Worm (Caenorhabditis elegans): ENCODE data around the gene C04F5.9.

DNA sequence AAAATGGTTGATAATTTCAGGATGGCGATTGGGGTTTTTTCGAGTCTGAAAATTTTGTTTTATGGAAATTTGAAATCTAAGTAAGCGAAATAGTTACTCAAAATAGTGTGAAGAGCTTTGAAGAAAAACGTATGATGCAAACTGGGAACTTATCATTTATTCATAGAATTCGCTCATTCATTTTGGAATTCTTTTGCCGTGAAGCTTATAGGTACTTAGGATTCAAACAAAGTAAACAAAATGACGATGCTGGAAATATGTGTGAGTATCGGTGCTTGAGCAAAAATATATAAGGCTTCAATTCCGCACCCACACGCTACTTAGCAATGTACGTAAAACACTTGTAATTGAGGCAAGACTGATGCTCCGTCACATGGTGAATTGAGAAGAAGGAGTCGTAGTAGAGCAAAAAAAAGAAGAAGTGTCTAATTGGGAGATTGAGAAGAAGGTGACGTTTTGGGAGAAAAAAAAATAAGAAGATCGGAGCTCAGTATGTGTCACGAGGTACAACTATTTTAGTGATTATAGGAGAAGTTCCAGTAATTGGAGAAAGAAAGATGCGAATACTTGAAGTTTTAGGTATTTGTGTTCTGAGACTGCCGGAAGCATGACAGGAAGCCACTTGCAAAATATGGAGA, 29.4 kb downstream of the C04F5.9 start, which contains the start of gene glb-32:
- TF ChIP-seq pros-1 (tag; optimal IDR thresholded peaks at IDR 0.05) (no peak), nhr-11 (tag; optimal IDR thresholded peaks at IDR 0.05) (no peak), ceh-45 (GFP tag; IDR thresholded peaks at IDR 0.05) (no peak)
